Fruit fly (Drosophila melanogaster) whole organism, embryonic: Measurements from ENCODE around the gene CG15728.

Experiments
- Antp ChIP-seq: fragments of 200-800 bp; sonication (Bioruptor generic); optimal IDR thresholded peaks from 3 replicates; lab custom pipeline; 2016; ENCODE audit warnings: missing biosample characterization, missing genetic modification characterization
- C15 ChIP-seq: fragments of 200-800 bp; sonication (Bioruptor generic); IDR thresholded peaks from 3 replicates; pipeline ENCODE4 v1.3.6; 2022; ENCODE audit warnings: missing biosample characterization, missing genetic modification characterization
- CG10147 ChIP-seq: fragments of 200-800 bp; sonication (Bioruptor generic); optimal IDR thresholded peaks from 2 replicates; lab custom pipeline; 2019; ENCODE audit warnings: missing biosample characterization, mild to moderate bottlenecking, missing genetic modification characterization, moderate library complexity
- CG10274 ChIP-seq: fragments of 200-800 bp; sonication (Bioruptor generic); optimal IDR thresholded peaks from 3 replicates; lab custom pipeline; 2017; ENCODE audit warnings: missing biosample characterization, mild to moderate bottlenecking, missing genetic modification characterization
- CG10321 ChIP-seq: fragments of 200-800 bp; sonication (Bioruptor generic); IDR thresholded peaks from 2 replicates; pipeline ENCODE4 v1.3.6; 2022; ENCODE audit warnings: missing biosample characterization, missing genetic modification characterization
- CG11560 ChIP-seq: fragments of 200-800 bp; sonication (Bioruptor generic); IDR thresholded peaks from 3 replicates; pipeline ENCODE4 v1.3.6; 2022; ENCODE audit warnings: missing biosample characterization, missing genetic modification characterization
- CG12104 ChIP-seq: fragments of 200-800 bp; sonication (Bioruptor generic); optimal IDR thresholded peaks from 3 replicates; lab custom pipeline; 2016; ENCODE audit warnings: missing biosample characterization, missing genetic modification characterization
- CG12659 ChIP-seq: fragments of 200-800 bp; sonication (Bioruptor generic); optimal IDR thresholded peaks from 3 replicates; lab custom pipeline; 2017; ENCODE audit warnings: mild to moderate bottlenecking, missing biosample characterization, missing genetic modification reagents, missing genetic modification characterization
- CG12769 ChIP-seq: fragments of 200-800 bp; sonication (Bioruptor generic); optimal IDR thresholded peaks from 2 replicates; lab custom pipeline; 2019; ENCODE audit warnings: missing biosample characterization, mild to moderate bottlenecking, missing genetic modification characterization, moderate library complexity
- CG12942 ChIP-seq: fragments of 200-800 bp; sonication (Bioruptor generic); optimal IDR thresholded peaks from 3 replicates; lab custom pipeline; 2016; ENCODE audit warnings: missing biosample characterization, missing genetic modification characterization
- CG13287 ChIP-seq: fragments of 200-800 bp; sonication (Bioruptor generic); IDR thresholded peaks from 2 replicates; pipeline ENCODE4 v1.3.6; 2022; ENCODE audit warnings: missing biosample characterization, missing genetic modification characterization; ENCODE audit not compliant: partially characterized antibody
- CG14050 ChIP-seq: fragments of 200-800 bp; sonication (Bioruptor generic); IDR thresholded peaks from 3 replicates; pipeline ENCODE4 v1.3.6; 2022; ENCODE audit warnings: missing biosample characterization, missing genetic modification characterization
- CG16813 ChIP-seq: fragments of 200-800 bp; sonication (Bioruptor generic); IDR thresholded peaks from 3 replicates; pipeline ENCODE4 v1.3.6; 2022; ENCODE audit warnings: missing biosample characterization, missing genetic modification characterization; ENCODE audit not compliant: partially characterized antibody
- CG2712 ChIP-seq: fragments of 200-800 bp; optimal IDR thresholded peaks from 3 replicates; lab custom pipeline; 2019; ENCODE audit warnings: missing biosample characterization, mild to moderate bottlenecking, missing genetic modification characterization, moderate library complexity
- CG2875 ChIP-seq: fragments of 200-800 bp; sonication (Bioruptor generic); optimal IDR thresholded peaks from 2 replicates; lab custom pipeline; 2017; ENCODE audit warnings: missing biosample characterization, mild to moderate bottlenecking, missing genetic modification characterization, missing genetic modification reagents
- CG3065 ChIP-seq: fragments of 200-800 bp; sonication (Bioruptor generic); optimal IDR thresholded peaks from 2 replicates; lab custom pipeline; 2016; ENCODE audit warnings: missing biosample characterization, missing genetic modification characterization
- CG3163 ChIP-seq: fragments of 200-800 bp; sonication (Bioruptor generic); optimal IDR thresholded peaks from 3 replicates; lab custom pipeline; 2016; ENCODE audit warnings: missing biosample characterization, missing genetic modification characterization
- CG4404 ChIP-seq: fragments of 200-800 bp; sonication (Bioruptor generic); IDR thresholded peaks from 2 replicates; pipeline ENCODE4 v1.3.6; 2022; ENCODE audit warnings: missing biosample characterization, missing genetic modification characterization
- CG4854 ChIP-seq: fragments of 200-800 bp; sonication (Bioruptor generic); optimal IDR thresholded peaks from 2 replicates; lab custom pipeline; 2016; ENCODE audit warnings: missing biosample characterization, missing genetic modification characterization, inconsistent platforms
- CG6254 ChIP-seq: fragments of 200-800 bp; sonication (Bioruptor generic); optimal IDR thresholded peaks from 3 replicates; lab custom pipeline; 2017; ENCODE audit warnings: mild to moderate bottlenecking, missing biosample characterization, missing genetic modification reagents, missing genetic modification characterization
- CG8089 ChIP-seq: fragments of 200-800 bp; sonication (Bioruptor generic); optimal IDR thresholded peaks from 3 replicates; lab custom pipeline; 2016; ENCODE audit warnings: missing biosample characterization, missing genetic modification characterization
- CG8281 ChIP-seq: fragments of 200-800 bp; sonication (Bioruptor generic); optimal IDR thresholded peaks from 2 replicates; lab custom pipeline; 2018; ENCODE audit warnings: missing biosample characterization, mild to moderate bottlenecking, missing genetic modification characterization, moderate library complexity
- Dek ChIP-seq: fragments of 200-800 bp; sonication (Bioruptor generic); optimal IDR thresholded peaks from 3 replicates; lab custom pipeline; 2019; ENCODE audit warnings: missing biosample characterization, mild to moderate bottlenecking, missing genetic modification characterization, moderate library complexity
- E2f1 ChIP-seq: fragments of 200-800 bp; sonication (Bioruptor generic); IDR thresholded peaks from 2 replicates; pipeline ENCODE4 v1.3.6; 2022; ENCODE audit warnings: missing biosample characterization, missing genetic modification characterization
- GATAe ChIP-seq: fragments of 200-800 bp; sonication (Bioruptor generic); conservative IDR thresholded peaks from 2 replicates; pipeline ENCODE4 v1.3.6; 2022; ENCODE audit warnings: missing biosample characterization, missing genetic modification characterization
- Meics ChIP-seq: fragments of 200-800 bp; sonication (Bioruptor generic); optimal IDR thresholded peaks from 2 replicates; lab custom pipeline; 2017; ENCODE audit warnings: missing biosample characterization, mild to moderate bottlenecking, missing genetic modification characterization
- Mrtf ChIP-seq: fragments of 200-800 bp; sonication (Bioruptor generic); IDR thresholded peaks from 3 replicates; pipeline ENCODE4 v1.3.6; 2022; ENCODE audit warnings: missing biosample characterization, missing genetic modification characterization
- Scr ChIP-seq: fragments of 200-800 bp; sonication (Bioruptor generic); IDR thresholded peaks from 2 replicates; pipeline ENCODE4 v1.3.6; 2022; ENCODE audit warnings: missing biosample characterization, missing genetic modification characterization; ENCODE audit not compliant: partially characterized antibody
- Side ChIP-seq: fragments of 200-800 bp; sonication (Bioruptor generic); optimal IDR thresholded peaks from 2 replicates; lab custom pipeline; 2016; ENCODE audit warnings: missing biosample characterization, missing genetic modification characterization
- Sox100B ChIP-seq: fragments of 200-800 bp; sonication (Bioruptor generic); optimal IDR thresholded peaks from 3 replicates; lab custom pipeline; 2018; ENCODE audit warnings: missing biosample characterization, mild to moderate bottlenecking, missing genetic modification characterization
- Sry-δ ChIP-seq: fragments of 200-800 bp; sonication (Bioruptor generic); optimal IDR thresholded peaks from 2 replicates; lab custom pipeline; 2016; ENCODE audit warnings: missing biosample characterization, missing genetic modification characterization
- amos ChIP-seq: fragments of 200-800 bp; sonication (Bioruptor generic); IDR thresholded peaks from 2 replicates; pipeline ENCODE4 v1.3.6; 2022; ENCODE audit warnings: missing biosample characterization, missing genetic modification characterization; ENCODE audit not compliant: partially characterized antibody
- bsh ChIP-seq, 2 experiments: fragments of 200-800 bp; sonication (Bioruptor generic); optimal IDR thresholded peaks; 2 replicates each; lab custom pipeline; 2017 to 2018; ENCODE audit warnings: mild to moderate bottlenecking in 2 of 2, missing biosample characterization in 2 of 2, missing genetic modification characterization in 2 of 2, moderate library complexity in 1 of 2
- dmrt11E ChIP-seq: fragments of 200-800 bp; sonication (Bioruptor generic); optimal IDR thresholded peaks from 3 replicates; lab custom pipeline; 2018; ENCODE audit warnings: missing biosample characterization, mild to moderate bottlenecking, missing genetic modification characterization, moderate library complexity
- fd3F ChIP-seq: fragments of 200-800 bp; sonication (Bioruptor generic); optimal IDR thresholded peaks from 2 replicates; lab custom pipeline; 2018; ENCODE audit warnings: missing biosample characterization, mild to moderate bottlenecking, missing genetic modification characterization, moderate library complexity
- mirr ChIP-seq: fragments of 200-800 bp; sonication (Bioruptor generic); optimal IDR thresholded peaks from 3 replicates; lab custom pipeline; 2018; ENCODE audit warnings: missing biosample characterization, mild to moderate bottlenecking, missing genetic modification characterization
- prd ChIP-seq, 3 experiments: fragments of >200 bp in 2 of 3; fragments of 200-800 bp in 1 of 3; sonication (Bioruptor generic) in 1 of 3; optimal IDR thresholded peaks in 2 of 3; IDR thresholded peaks in 1 of 3; 2 replicates in 2 of 3; 3 replicates in 1 of 3; pipeline versions ENCODE4 v1.3.6 to Lab custom; 2017 to 2022; ENCODE audit warnings: missing biosample characterization in 1 of 3, missing genetic modification characterization in 1 of 3
- pros ChIP-seq: fragments of 200-800 bp; sonication (Bioruptor generic); optimal IDR thresholded peaks from 3 replicates; lab custom pipeline; 2019; ENCODE audit warnings: missing biosample characterization, mild to moderate bottlenecking, missing genetic modification characterization, moderate library complexity
- pzg ChIP-seq: fragments of 200-800 bp; sonication (Bioruptor generic); optimal IDR thresholded peaks from 3 replicates; lab custom pipeline; 2018; ENCODE audit warnings: missing biosample characterization, mild to moderate bottlenecking, missing genetic modification characterization, moderate library complexity
- rib ChIP-seq: fragments of 200-800 bp; sonication (Bioruptor generic); IDR thresholded peaks from 2 replicates; pipeline ENCODE4 v1.3.6; 2022; ENCODE audit warnings: missing biosample characterization, missing genetic modification characterization
- run ChIP-seq: fragments of 200-800 bp; sonication (Bioruptor generic); optimal IDR thresholded peaks from 3 replicates; lab custom pipeline; 2018; ENCODE audit warnings: missing biosample characterization, mild to moderate bottlenecking, missing genetic modification characterization
- slou ChIP-seq: fragments of 200-800 bp; sonication (Bioruptor generic); optimal IDR thresholded peaks from 3 replicates; lab custom pipeline; 2016; ENCODE audit warnings: missing biosample characterization, missing genetic modification characterization
- slp2 ChIP-seq: fragments of 200-800 bp; sonication (Bioruptor generic); optimal IDR thresholded peaks from 2 replicates; lab custom pipeline; 2016; ENCODE audit warnings: missing biosample characterization, missing genetic modification characterization
- sug ChIP-seq: fragments of 200-800 bp; optimal IDR thresholded peaks from 2 replicates; lab custom pipeline; 2019; ENCODE audit warnings: missing biosample characterization, mild to moderate bottlenecking, missing genetic modification characterization, moderate library complexity
- tio ChIP-seq: fragments of 200-800 bp; sonication (Bioruptor generic); optimal IDR thresholded peaks from 2 replicates; lab custom pipeline; 2017; ENCODE audit warnings: missing biosample characterization, missing genetic modification characterization, inconsistent platforms
- tll ChIP-seq, 2 experiments: fragments of 200-800 bp in 1 of 2; fragments of >200 bp in 1 of 2; sonication (Bioruptor generic) in 1 of 2; optimal IDR thresholded peaks; 2 replicates each; lab custom pipeline; 2017 to 2019; ENCODE audit warnings: missing biosample characterization in 2 of 2, missing genetic modification characterization in 2 of 2, mild to moderate bottlenecking in 1 of 2, moderate library complexity in 1 of 2
- wek ChIP-seq: fragments of 200-800 bp; sonication (Bioruptor generic); optimal IDR thresholded peaks from 3 replicates; lab custom pipeline; 2018; ENCODE audit warnings: missing biosample characterization, mild to moderate bottlenecking, missing genetic modification characterization, moderate library complexity
- zf30C ChIP-seq: fragments of 200-800 bp; sonication (Bioruptor generic); optimal IDR thresholded peaks from 3 replicates; lab custom pipeline; 2018; ENCODE audit warnings: missing biosample characterization, mild to moderate bottlenecking, missing genetic modification characterization
- zfh2 ChIP-seq: fragments of 200-800 bp; sonication (Bioruptor generic); optimal IDR thresholded peaks from 2 replicates; lab custom pipeline; 2016; ENCODE audit warnings: missing biosample characterization, missing genetic modification characterization

Gene CG15728

DNA sequence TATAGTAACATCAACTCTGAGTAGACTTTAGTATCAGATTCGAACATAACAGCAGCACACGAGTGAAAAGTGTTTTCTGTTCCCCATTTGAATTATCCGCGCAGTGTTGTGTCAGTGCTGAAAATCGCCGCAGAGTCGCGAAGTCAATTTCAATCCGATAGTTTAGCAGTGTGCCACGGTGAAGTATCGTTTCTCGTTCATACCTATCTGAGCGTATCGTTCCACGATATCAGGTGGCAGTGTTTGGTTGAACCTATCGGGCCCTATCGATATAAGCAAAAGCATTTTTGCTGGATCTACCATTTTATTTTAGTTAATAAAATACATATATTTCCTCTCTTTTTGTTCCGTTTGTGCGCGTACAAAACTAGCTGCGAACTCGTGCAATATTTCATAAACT, 29.5 kb downstream of the CG15728 start, which contains the start of gene CkIalpha (continued):
- TF ChIP-seq C15 (GFP tag; lab: Robert Waterston, UW) (no peak), Meics (GFP tag; lab: Kevin White, UChicago) (peak; percentile 0), prd (optimal IDR thresholded peaks at IDR 0.05; lab: Kevin White, UChicago) (no peak), prd (GFP tag; IDR thresholded peaks at IDR 0.05; lab: Robert Waterston, UW) (peak; percentile 37; the same call in 1 of the 3 replicates), pzg (peak; percentile 99), GATAe (GFP tag; lab: Robert Waterston, UW) (no peak), CG11560 (tag; lab: Robert Waterston, UW) (peak; percentile 44; the same call in 1 of the 3 replicates), Side (GFP tag; lab: Kevin White, UChicago) (peak; percentile 15), amos (GFP tag; lab: Robert Waterston, UW) (peak; percentile 99), Dek (tag; lab: Kevin White, UChicago) (peak; percentile 42), wek (GFP tag; lab: Kevin White, UChicago) (peak; percentile 5), CG3065 (GFP tag; lab: Kevin White, UChicago) (no peak), CG6254 (GFP tag; lab: Kevin White, UChicago) (no peak), slp2 (GFP tag; lab: Kevin White, UChicago) (no peak), CG12104 (GFP tag; lab: Kevin White, UChicago) (no peak), CG2875 (GFP tag; lab: Kevin White, UChicago) (no peak), CG4854 (GFP tag; lab: Kevin White, UChicago) (peak; percentile 57), mirr (GFP tag; lab: Kevin White, UChicago) (no peak), Mrtf (GFP tag; lab: Robert Waterston, UW) (no peak), CG14050 (GFP tag; lab: Robert Waterston, UW) (no peak), tll (GFP tag; optimal IDR thresholded peaks at IDR 0.05; lab: Kevin White, UChicago) (peak in 1 of 2 experiments; percentile 96), CG8089 (no peak), tio (GFP tag; lab: Kevin White, UChicago) (no peak), CG8281 (tag; lab: Kevin White, UChicago) (no peak), rib (GFP tag; lab: Robert Waterston, UW) (peak; percentile 75), CG2712 (peak; percentile 47), CG12769 (tag; lab: Kevin White, UChicago) (no peak), dmrt11E (peak; percentile 25), Scr (GFP tag; lab: Robert Waterston, UW) (peak; percentile 96), sug (tag; lab: Kevin White, UChicago) (peak; percentile 56), CG12942 (peak; percentile 4), bsh (GFP tag; optimal IDR thresholded peaks at IDR 0.05; lab: Kevin White, UChicago) (peak in 1 of 2 experiments; percentile 6), Sry-δ (peak; percentile 98), run (tag; lab: Kevin White, UChicago) (no peak), slou (GFP tag; lab: Kevin White, UChicago) (no peak), CG16813 (GFP tag; lab: Robert Waterston, UW) (peak; percentile 98), zf30C (GFP tag; lab: Kevin White, UChicago) (peak; percentile 38), E2f1 (0 out of 2 replicates have a peak, but pooled peaks have one; percentile 19), fd3F (GFP tag; lab: Kevin White, UChicago) (no peak), CG10274 (no peak), Antp (GFP tag; lab: Kevin White, UChicago) (peak; percentile 67), Sox100B (GFP tag; lab: Kevin White, UChicago) (no peak), CG10321 (GFP tag; lab: Robert Waterston, UW) (no peak), CG12659 (GFP tag; lab: Kevin White, UChicago) (peak; percentile 78), CG4404 (peak; percentile 36; the same call in 1 of the 2 replicates), zfh2 (peak; percentile 81), CG10147 (GFP tag; lab: Kevin White, UChicago) (no peak), CG13287 (GFP tag; lab: Robert Waterston, UW) (peak; percentile 99), pros (no peak), CG3163 (GFP tag; lab: Kevin White, UChicago) (peak; percentile 43)
